Worm (Caenorhabditis elegans) whole organism, L4/young adult: Measurements from ENCODE around the gene C31H2.14.

Experiments used
- W03F9.2 ChIP-seq: fragments of 150-350 bp; optimal IDR thresholded peaks from 2 replicates; lab custom pipeline; 2014; ENCODE audit warnings: missing biosample characterization, missing genetic modification characterization
- dao-5 ChIP-seq: sonication (generic microtip); optimal IDR thresholded peaks from 2 replicates; lab custom pipeline; 2016; ENCODE audit warnings: missing genotype, missing genetic modification characterization, moderate library complexity, missing compliant biosample characterization
- him-1 ChIP-seq: sonication (generic microtip); optimal IDR thresholded peaks from 2 replicates; lab custom pipeline; 2016; ENCODE audit warnings: missing genotype, missing genetic modification reagents, missing genetic modification characterization, missing compliant biosample characterization

Gene C31H2.14

DNA sequence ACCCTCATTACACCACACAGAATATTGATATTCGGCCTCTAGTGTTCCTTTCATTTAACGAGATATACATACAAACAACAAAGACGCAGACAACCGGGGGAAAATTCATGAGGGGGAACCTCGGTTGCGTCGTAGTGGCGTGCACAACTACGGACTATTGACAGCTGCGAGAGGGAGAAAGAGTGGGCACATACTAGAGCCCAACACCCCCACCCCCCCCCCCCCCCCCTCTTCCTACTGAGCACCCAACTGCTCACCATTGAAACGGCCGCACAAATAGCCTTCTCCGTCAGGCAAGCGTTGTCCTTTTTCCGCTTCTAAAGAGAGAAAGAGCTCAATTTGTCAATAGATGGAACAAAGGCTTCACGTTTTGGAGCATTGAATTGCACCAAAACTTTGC is 7.8 kb upstream of the C31H2.14 start:
- no peak for TF ChIP-seq dao-5 (tag; lab: Kevin White, UChicago)
- no peak for TF ChIP-seq W03F9.2 (tag; lab: Kevin White, UChicago)
- peak; percentile 45 for TF ChIP-seq him-1

DNA sequence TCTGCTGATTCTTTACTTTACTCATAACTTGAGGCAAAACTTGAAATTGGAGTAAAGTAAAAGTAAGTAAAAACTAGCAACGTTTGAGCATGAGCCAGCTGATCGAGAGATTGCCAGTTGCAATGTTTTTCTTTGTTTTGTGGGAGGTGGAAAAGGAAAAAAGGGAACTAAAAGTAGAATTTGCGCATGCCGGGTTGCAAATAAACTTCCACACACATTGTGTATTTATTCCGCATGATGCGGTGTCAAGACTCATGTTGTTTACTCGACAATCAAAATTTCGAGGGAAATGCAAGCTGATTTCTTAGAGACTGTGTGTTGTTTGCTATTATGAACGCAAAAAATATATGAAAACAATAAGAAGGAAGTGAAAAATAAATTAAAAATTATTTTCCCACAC is 5.6 kb upstream of the C31H2.14 start:
- TF ChIP-seq W03F9.2 (tag; lab: Kevin White, UChicago) (no peak), him-1 (no peak), dao-5 (tag; lab: Kevin White, UChicago) (no peak)

DNA sequence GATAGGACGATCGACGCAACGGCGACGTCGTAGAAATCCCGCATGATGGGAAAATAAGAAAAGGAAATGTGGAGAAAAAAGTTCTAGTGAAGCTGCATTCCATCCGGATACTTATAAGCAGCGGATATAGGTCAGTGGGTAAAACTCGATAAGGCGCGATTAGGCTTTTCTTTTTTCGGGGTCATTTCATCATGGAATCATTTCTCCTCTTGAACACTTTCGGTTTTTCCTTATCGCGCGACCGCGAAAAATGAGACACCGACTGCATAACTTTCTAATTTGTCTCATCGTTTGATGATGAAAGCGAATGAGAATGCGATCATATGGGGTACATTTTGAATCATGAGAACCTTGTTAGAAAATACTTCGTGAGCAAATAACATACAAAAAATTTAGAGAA is 2.4 kb downstream of the C31H2.14 start, which contains the start of gene dpy-8:
Gene dpy-8, minus strand, starts transcription at position 88 of the 400 bp plus-strand sequence.
- no peak for TF ChIP-seq dao-5 (tag; lab: Kevin White, UChicago)
- no peak for TF ChIP-seq W03F9.2 (tag; lab: Kevin White, UChicago)
- no peak for TF ChIP-seq him-1

DNA sequence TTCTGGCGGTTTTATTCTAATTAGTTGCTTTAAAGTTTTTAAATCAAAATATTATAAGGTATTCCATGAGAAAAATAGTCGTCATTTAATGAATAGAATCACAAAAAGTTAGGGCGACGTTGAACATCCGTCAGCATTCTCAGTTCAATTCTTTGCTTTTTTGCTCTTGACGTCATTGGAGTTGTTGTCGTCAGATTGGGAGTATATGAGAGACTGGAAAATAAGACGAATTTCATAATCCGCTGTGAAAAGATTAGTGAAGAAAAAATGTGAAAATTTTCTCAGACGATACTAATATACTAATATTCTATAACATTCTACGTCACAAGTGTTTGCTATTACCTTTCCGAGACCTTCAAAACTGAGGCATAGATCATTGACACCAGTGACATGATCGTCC is 3.4 kb downstream of the C31H2.14 start:
- TF ChIP-seq dao-5 (tag; lab: Kevin White, UChicago): no peak
- TF ChIP-seq him-1: no peak
- TF ChIP-seq W03F9.2 (tag; lab: Kevin White, UChicago): no peak

DNA sequence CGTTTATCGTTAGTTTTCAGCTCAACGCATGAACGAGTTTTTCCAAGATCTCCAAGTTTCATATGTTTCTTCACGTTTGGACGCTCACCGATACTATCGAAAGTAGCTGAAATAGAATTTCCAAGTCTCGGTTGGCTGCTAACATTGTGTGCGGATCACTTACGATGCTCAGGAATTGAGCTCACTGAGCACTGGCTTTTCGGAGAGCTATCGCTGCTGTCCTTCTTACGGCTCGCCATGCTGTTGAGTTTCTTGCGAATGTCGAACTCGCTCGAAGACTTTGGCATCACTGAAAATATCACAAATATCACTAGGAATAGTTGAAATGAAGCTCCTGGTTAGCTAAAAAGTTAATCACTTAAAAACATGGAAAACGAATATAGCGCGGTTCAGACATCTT is 3.8 kb downstream of the C31H2.14 start:
- no peak for TF ChIP-seq him-1
- TF ChIP-seq dao-5 (tag; lab: Kevin White, UChicago): no peak
- no peak for TF ChIP-seq W03F9.2 (tag; lab: Kevin White, UChicago)

DNA sequence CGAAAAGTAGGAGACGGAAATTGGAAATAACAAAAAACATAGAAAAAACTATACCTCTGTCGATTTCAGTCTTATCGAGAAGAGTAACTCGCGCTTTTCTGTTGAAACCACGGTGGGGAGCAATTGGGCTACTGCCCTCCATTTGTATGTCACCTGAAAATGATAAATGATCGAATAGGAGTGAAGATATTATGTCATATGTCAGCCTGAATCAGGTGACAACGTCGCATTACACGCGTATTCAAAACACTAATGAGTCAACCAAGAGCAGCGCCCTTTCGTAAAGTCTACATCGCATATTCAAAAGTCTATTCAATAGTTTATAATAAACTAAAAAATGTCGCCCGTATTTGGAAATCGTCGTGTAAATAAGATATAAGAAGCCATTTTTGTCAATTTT is 4.9 kb downstream of the C31H2.14 start:
- TF ChIP-seq dao-5 (tag; lab: Kevin White, UChicago) (no peak), him-1 (no peak), W03F9.2 (tag; lab: Kevin White, UChicago) (no peak)

DNA sequence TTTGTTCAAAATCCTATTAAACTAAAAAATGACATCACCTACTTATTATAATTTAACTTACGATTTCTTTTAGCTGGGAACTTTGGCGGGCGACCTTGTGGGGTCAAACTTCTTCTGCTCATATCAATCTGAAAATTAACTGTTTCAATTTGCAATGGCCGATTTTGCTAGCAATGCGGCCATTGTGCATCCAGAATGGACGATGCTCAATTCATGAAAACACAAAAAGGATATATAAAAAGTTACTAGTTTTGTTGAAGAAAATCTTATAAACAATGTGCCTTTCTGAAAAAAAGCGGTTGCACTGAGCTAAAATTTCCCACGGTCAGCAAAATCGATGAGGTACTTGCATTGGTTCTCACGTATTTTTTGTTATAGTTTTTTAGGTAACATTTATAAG is 6.3 kb downstream of the C31H2.14 start, which contains the start of gene C31H2.3:
Gene C31H2.3, minus strand, starts transcription at position 101 of the 400 bp plus-strand sequence.
- TF ChIP-seq him-1 (no peak), dao-5 (tag; lab: Kevin White, UChicago) (no peak), W03F9.2 (tag; lab: Kevin White, UChicago) (no peak)

DNA sequence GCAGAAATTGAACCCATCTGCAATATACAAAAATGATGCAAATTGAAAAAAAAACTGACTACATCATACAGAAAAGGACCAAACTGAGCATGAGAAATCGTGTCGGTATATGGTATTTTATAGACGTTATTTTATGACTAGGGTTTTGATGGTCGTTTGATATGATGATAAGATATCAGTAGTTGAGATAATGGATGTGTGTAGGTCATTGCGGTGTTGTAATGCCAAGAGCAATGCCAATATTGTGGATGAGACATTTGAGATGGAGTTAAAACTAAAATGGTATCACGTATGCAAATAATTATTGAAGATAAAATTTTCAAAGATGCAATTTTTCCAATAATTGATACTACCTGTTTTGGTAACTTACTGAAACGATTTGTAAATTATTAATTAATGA is 11.6 kb downstream of the C31H2.14 start, which contains the start of gene C31H2.4:
Gene C31H2.4, minus strand, starts transcription at position 19 of the 400 bp plus-strand sequence.
- no peak for TF ChIP-seq dao-5 (tag; lab: Kevin White, UChicago)
- no peak for TF ChIP-seq W03F9.2 (tag; lab: Kevin White, UChicago)
- TF ChIP-seq him-1: no peak

DNA sequence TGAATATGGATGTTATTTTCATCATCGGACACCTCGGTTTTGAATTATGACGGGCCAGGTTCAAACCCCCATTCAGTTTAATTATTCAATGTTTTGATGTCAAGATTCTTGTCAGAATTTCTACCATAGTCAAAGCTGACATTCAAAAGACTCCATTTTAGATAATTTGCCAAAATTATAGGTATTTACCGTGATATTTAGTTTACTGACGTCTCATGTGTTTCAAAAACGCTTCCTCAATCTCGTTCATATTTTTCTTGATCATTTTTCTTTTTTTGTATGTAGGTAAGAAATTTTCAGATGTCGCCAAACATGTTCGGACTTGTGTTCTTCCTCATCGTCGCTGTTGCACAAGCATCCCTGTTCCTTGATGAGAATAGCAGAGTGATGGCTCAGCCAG is 14.7 kb downstream of the C31H2.14 start, which contains the start of gene EGAP5.1:
Gene EGAP5.1, plus strand, starts transcription at position 301 of the 400 bp plus-strand sequence.
- TF ChIP-seq W03F9.2 (tag; lab: Kevin White, UChicago) (no peak), him-1 (no peak), dao-5 (tag; lab: Kevin White, UChicago) (no peak)

DNA sequence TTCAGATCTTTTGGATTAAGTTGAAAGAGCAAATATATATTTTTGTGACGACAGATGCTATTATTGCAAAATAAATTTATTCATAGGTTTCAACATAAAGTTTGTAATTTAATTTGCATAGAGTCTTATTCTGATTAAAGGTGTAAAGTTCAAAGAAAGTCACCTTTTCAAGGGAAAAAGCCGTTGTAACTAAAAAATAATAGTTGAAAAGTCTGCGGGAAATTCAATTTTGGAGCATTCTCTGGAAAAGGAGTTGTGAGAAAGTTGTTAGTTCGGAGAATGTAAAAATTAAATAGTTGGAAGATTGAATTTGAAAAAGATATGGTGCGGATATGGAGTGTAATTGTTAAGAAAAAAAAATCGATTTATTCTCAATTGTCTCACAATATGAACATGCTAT is 16.0 kb downstream of the C31H2.14 start:
- no peak for TF ChIP-seq W03F9.2 (tag; lab: Kevin White, UChicago)
- no peak for TF ChIP-seq dao-5 (tag; lab: Kevin White, UChicago)
- no peak for TF ChIP-seq him-1

DNA sequence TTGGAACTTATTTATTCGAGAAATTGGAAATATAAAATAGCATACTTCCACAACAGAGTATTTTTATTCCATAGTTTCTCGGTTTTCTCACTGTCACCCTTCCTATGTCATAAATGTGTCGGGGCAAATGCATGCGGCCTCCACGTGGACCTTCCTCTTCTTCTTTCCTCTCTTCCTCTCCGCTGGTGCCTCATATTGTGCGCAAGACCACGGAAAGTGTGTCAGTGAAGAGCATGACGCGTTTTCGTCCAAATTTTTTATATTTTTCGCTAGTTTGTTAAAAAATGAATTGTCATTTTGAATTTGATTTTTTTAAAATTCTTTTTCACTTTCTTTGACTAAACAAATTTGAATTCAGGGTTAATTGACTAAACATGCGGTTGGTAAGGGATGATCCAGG is 17.0 kb downstream of the C31H2.14 start, which contains the start of gene mans-3:
Gene mans-3, plus strand, starts transcription at position 359 of the 400 bp plus-strand sequence.
- peak; percentile 64 for TF ChIP-seq him-1
- TF ChIP-seq W03F9.2 (tag; lab: Kevin White, UChicago): peak; percentile 90
- no peak for TF ChIP-seq dao-5 (tag; lab: Kevin White, UChicago)

DNA sequence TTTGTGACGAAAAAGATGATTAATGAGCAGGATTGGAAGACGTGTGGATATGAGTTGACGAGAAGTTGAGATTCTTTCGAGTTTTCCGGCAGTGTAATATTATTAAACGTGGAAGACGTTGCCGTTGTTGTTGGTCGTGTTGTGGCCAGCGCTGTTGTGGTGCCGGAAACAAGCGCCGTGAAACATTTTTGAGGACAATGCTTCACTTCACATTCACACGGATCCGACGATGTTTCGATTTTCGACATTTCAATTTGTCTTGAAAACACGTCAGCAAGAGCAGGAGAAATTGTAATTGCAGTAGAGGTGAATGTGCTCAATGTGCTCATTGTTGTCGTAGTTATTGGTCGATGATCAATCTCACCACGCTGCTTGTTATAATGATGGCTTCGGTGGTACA is 20.8 kb downstream of the C31H2.14 start:
- no peak for TF ChIP-seq him-1

DNA sequence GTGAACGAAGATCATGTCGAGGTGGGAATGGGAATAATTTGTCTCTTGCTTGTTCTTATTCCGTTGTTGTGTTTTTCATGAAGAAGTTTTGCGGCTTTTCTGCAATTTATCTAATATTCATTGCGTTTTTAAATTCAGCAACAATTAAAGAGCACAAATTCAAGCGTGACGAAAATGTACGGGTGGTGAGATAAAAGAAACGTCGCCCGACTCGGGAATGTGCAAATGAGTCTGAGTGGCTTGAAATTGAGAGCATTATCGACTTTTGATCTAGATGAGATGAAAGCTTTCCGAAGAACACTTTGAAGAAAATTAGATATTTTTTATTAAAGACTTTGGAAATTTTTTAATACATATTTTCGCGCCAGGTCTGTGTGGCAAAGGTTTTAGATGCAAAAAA is 23.1 kb downstream of the C31H2.14 start, which contains the start of gene T03G11.10:
Gene T03G11.10, minus strand, starts transcription at position 101 of the 400 bp plus-strand sequence.
- TF ChIP-seq him-1 (no peak), dao-5 (tag; lab: Kevin White, UChicago) (no peak)

DNA sequence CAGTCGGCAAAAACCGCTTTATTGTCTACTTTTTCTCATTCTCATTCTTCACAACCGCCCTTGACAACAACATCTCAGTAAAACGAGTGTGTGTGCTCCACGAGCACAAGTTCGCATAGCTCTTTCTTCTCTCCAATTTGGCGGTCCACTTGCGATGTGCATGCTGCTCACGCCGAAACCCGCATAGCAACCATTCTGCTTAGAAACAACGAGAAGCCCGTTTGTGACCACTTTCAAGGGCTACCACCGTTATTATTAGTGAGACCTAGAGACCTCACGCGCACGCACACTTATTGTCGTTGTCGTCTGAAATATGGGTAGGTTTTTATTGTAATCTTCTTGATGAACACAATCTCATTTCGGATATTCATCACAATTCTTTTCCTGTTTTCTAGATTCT is 26.2 kb downstream of the C31H2.14 start, which contains the start of gene zchc-1A:
Gene zchc-1A, plus strand, starts transcription at position 114 of the 400 bp plus-strand sequence.
- TF ChIP-seq him-1: no peak
- no peak for TF ChIP-seq dao-5 (tag; lab: Kevin White, UChicago)
- TF ChIP-seq W03F9.2 (tag; lab: Kevin White, UChicago): no peak

DNA sequence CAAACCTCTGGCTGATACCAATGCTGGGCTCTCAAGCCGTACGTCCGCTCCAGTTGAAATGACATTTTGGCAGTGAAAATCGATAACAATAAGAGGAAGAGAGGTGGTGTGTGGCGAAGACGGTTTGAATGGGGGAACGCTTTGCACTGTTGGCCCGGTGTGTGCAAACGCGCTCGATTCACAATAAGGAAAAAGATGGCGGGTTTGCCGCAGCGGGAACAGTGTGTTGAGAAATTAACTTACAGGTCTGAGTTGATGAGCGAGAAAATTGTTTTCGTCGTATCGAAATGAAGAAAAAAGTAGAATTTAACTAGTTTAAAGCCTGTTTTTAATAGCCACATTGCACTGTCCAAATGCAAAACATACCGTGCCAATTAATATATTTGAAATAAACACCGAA is 31.0 kb downstream of the C31H2.14 start, which contains the start of gene metl-9:
Gene metl-9, minus strand, starts transcription at position 101 of the 400 bp plus-strand sequence.
- no peak for TF ChIP-seq dao-5 (tag; lab: Kevin White, UChicago)
- no peak for TF ChIP-seq W03F9.2 (tag; lab: Kevin White, UChicago)
- TF ChIP-seq him-1: no peak
